Fruit fly (Drosophila melanogaster) whole organism, prepupa: ENCODE results near the gene CG31278.

Experiments
- CG10631 ChIP-seq: fragments of 200-800 bp; sonication (Bioruptor generic); optimal IDR thresholded peaks from 2 replicates; lab custom pipeline; 2016; ENCODE audit warnings: missing biosample characterization, missing genetic modification characterization
- CG31627 ChIP-seq: fragments of 200-800 bp; sonication (Bioruptor generic); optimal IDR thresholded peaks from 3 replicates; lab custom pipeline; 2016; ENCODE audit warnings: missing biosample characterization, missing genetic modification characterization
- CG32006 ChIP-seq: fragments of 200-800 bp; sonication (Bioruptor generic); optimal IDR thresholded peaks from 3 replicates; lab custom pipeline; 2017; ENCODE audit warnings: missing biosample characterization, mild to moderate bottlenecking, missing genetic modification characterization
- CG6163 ChIP-seq: fragments of 200-800 bp; sonication (Bioruptor generic); IDR thresholded peaks from 3 replicates; pipeline ENCODE4 v1.3.6; 2022; ENCODE audit warnings: missing biosample characterization, missing genetic modification characterization
- CG8119 ChIP-seq: fragments of 200-800 bp; sonication (Bioruptor generic); IDR thresholded peaks from 3 replicates; pipeline ENCODE4 v1.3.6; 2022; ENCODE audit warnings: missing biosample characterization, missing genetic modification characterization
- Ets21C ChIP-seq: fragments of 200-800 bp; sonication (Bioruptor generic); optimal IDR thresholded peaks from 3 replicates; lab custom pipeline; 2016; ENCODE audit warnings: missing biosample characterization, missing genetic modification characterization
- Gug ChIP-seq: fragments of 200-800 bp; sonication (Bioruptor generic); IDR thresholded peaks from 2 replicates; pipeline ENCODE4 v1.3.6; 2022; ENCODE audit warnings: missing biosample characterization, missing genetic modification characterization
- Hr39 ChIP-seq: fragments of 200-800 bp; sonication (Bioruptor generic); optimal IDR thresholded peaks from 2 replicates; lab custom pipeline; 2016; ENCODE audit warnings: missing biosample characterization, missing genetic modification characterization
- Lpt ChIP-seq: fragments of 200-800 bp; sonication (Bioruptor generic); optimal IDR thresholded peaks from 3 replicates; lab custom pipeline; 2016; ENCODE audit warnings: missing biosample characterization, missing genetic modification characterization
- Smox ChIP-seq: fragments of 200-800 bp; sonication (Bioruptor generic); optimal IDR thresholded peaks from 3 replicates; lab custom pipeline; 2016; ENCODE audit warnings: missing biosample characterization, missing genetic modification characterization
- cyc ChIP-seq: fragments of 200-800 bp; sonication (Bioruptor generic); optimal IDR thresholded peaks from 3 replicates; lab custom pipeline; 2016; ENCODE audit warnings: missing biosample characterization, missing genetic modification characterization
- lz ChIP-seq: fragments of 200-800 bp; sonication (Bioruptor generic); optimal IDR thresholded peaks from 3 replicates; lab custom pipeline; 2016; ENCODE audit warnings: missing biosample characterization, missing genetic modification characterization
- svp ChIP-seq: fragments of 200-800 bp; sonication (Bioruptor generic); peaks from one replicate; lab custom pipeline; 2016; ENCODE audit warnings: missing biosample characterization, missing genetic modification characterization

DNA sequence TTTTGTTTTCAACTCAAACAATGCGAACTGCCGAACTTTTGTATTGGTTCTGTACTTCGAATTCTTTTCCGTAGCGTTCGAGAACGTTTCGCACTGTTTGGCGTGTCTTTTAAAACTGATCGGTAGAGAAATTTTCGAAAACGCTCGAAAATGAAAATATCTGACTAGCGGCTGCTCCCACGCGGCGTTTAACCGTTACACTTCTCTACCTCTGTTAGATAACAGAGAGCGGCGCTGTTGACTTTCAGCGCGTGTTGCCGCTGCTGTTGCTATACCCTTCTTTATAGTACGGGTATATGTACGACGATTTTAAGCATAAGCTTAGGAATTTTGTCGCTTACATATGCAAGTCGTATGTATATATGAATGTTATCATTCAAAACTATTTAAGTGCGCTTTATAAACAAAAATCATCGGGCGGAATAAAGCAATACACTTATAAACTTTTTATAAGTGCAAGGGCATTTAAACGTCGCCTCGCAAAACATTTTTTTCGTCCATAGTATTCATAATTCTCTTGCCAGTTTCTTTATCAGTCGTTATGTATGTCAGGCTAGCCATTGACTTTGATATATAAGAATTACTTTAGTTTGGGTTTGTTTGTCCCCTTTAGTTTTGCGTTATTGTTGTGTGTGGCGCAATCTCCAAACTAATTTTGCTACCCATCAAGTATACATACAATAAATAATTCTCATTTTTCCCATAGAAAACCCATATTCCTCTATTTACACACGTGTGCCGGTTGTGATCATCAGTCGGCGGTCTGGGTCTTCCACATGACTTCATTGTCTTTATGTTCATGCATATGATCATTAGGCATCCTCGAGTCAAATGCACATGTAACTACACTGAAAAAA, 27.1 kb downstream of the CG31278 start, which contains the start of gene Phyhd1:
- TF ChIP-seq cyc (GFP tag; lab: Kevin White, UChicago) = peak; percentile 86
- peak; percentile 87 for TF ChIP-seq Hr39
- peak; percentile 74 for TF ChIP-seq Gug (GFP tag; lab: Robert Waterston, UW)
- peak; percentile 83 for TF ChIP-seq lz
- TF ChIP-seq CG31627 (GFP tag; lab: Kevin White, UChicago) = peak; percentile 89
- TF ChIP-seq Ets21C (GFP tag; lab: Kevin White, UChicago) = peak; percentile 79
- TF ChIP-seq CG10631 (GFP tag; lab: Kevin White, UChicago) = peak; percentile 85
- peak; percentile 90 for TF ChIP-seq CG32006 (GFP tag; lab: Kevin White, UChicago)
- peak; percentile 79 for TF ChIP-seq Lpt (GFP tag; lab: Kevin White, UChicago)
- TF ChIP-seq svp (GFP tag; lab: Kevin White, UChicago) = peak; percentile 90
- peak; percentile 89 for TF ChIP-seq CG6163 (GFP tag; lab: Robert Waterston, UW)
- peak; percentile 91 for TF ChIP-seq CG8119 (GFP tag; lab: Robert Waterston, UW)
- peak; percentile 70 for TF ChIP-seq Smox
